Worm (Caenorhabditis elegans): ENCODE measurements around the gene exos-7.
A peak's percentile ranks its signal among the peaks of the same experiment; 100 is the strongest.

The exos-7 gene

ce11 chrV:20851847-20852386 lies 13.3 kb downstream of the exos-7 start, which contains the start of gene ndua-1 (continued):
- TF ChIP-seq unc-62 (GFP tag; optimal IDR thresholded peaks at IDR 0.05 in 1 of 2) (no peak), unc-62 (tag; optimal IDR thresholded peaks at IDR 0.05) (no peak), ceh-32 (tag; optimal IDR thresholded peaks at IDR 0.05; ENCODE audit: poor library complexity) (no peak), egl-27 (tag; optimal IDR thresholded peaks at IDR 0.05) (no peak), ztf-11 (tag; optimal IDR thresholded peaks at IDR 0.05) (no peak), dpl-1 (GFP tag; optimal IDR thresholded peaks at IDR 0.05) (peak; percentile 8), fkh-10 (GFP tag; optimal IDR thresholded peaks at IDR 0.05) (no peak), lin-38 (GFP tag; IDR thresholded peaks at IDR 0.05) (no peak), F10B5.3 (tag; optimal IDR thresholded peaks at IDR 0.05) (no peak), hlh-11 (tag; optimal IDR thresholded peaks at IDR 0.05) (no peak), lin-1 (GFP tag; IDR thresholded peaks at IDR 0.05) (no peak), ztf-7 (tag; optimal IDR thresholded peaks at IDR 0.05) (no peak), F37D6.2 (tag; optimal IDR thresholded peaks at IDR 0.05) (no peak), dve-1 (tag; optimal IDR thresholded peaks at IDR 0.05; ENCODE audit: insufficient read depth) (peak; percentile 23), pqm-1 (tag; optimal IDR thresholded peaks at IDR 0.05) (no peak), tag-97 (GFP tag; IDR thresholded peaks at IDR 0.05) (no peak), nhr-77 (tag; optimal IDR thresholded peaks at IDR 0.05) (no peak), D1046.2 (GFP tag; IDR thresholded peaks at IDR 0.05) (no peak), zag-1 (tag; optimal IDR thresholded peaks at IDR 0.05) (no peak), mdt-29 (GFP tag; IDR thresholded peaks at IDR 0.05) (no peak), ceh-82 (tag; optimal IDR thresholded peaks at IDR 0.05) (no peak), R02D3.7 (tag; optimal IDR thresholded peaks at IDR 0.05) (no peak), nhr-237 (tag; optimal IDR thresholded peaks at IDR 0.05) (no peak), nhr-41 (GFP tag; IDR thresholded peaks at IDR 0.05) (no peak), nhr-25 (tag; optimal IDR thresholded peaks at IDR 0.05; ENCODE audit: borderline replicate concordance, insufficient read depth) (no peak), arid-1 (GFP tag; conservative IDR thresholded peaks at IDR 0.05) (no peak), unc-130 (GFP tag; optimal IDR thresholded peaks at IDR 0.05) (no peak), fos-1 (tag; optimal IDR thresholded peaks at IDR 0.05) (no peak), T26A8.4 (GFP tag; IDR thresholded peaks at IDR 0.05) (no peak), Y5F2A.4 (GFP tag; optimal IDR thresholded peaks at IDR 0.05) (no peak), ceh-44 (GFP tag; IDR thresholded peaks at IDR 0.05) (no peak), F49E8.2 (tag; optimal IDR thresholded peaks at IDR 0.05; ENCODE audit: borderline replicate concordance) (no peak), ces-1 (GFP tag; optimal IDR thresholded peaks at IDR 0.05) (peak; percentile 10), ZK546.5 (tag; optimal IDR thresholded peaks at IDR 0.05) (no peak), snpc-4 (tag; optimal IDR thresholded peaks at IDR 0.05) (no peak), nhr-11 (tag; optimal IDR thresholded peaks at IDR 0.05) (no peak), aha-1 (tag) (peak; percentile 92), lin-29 (GFP tag; IDR thresholded peaks at IDR 0.05) (no peak), madf-9 (GFP tag; conservative IDR thresholded peaks at IDR 0.05) (no peak), rbr-2 (tag; optimal IDR thresholded peaks at IDR 0.05) (peak; percentile 26), hmg-1.1 (GFP tag; IDR thresholded peaks at IDR 0.05) (0 out of 2 replicates have a peak, but pooled peaks have one; percentile 40), mxl-2 (GFP tag; conservative IDR thresholded peaks at IDR 0.05) (no peak), lin-13 (GFP tag; optimal IDR thresholded peaks at IDR 0.05) (no peak), hif-1 (tag; optimal IDR thresholded peaks at IDR 0.05) (no peak), F26F4.8 (GFP tag; conservative IDR thresholded peaks at IDR 0.05) (no peak), lir-3 (tag; optimal IDR thresholded peaks at IDR 0.05) (no peak), T20F7.1 (GFP tag; optimal IDR thresholded peaks at IDR 0.05) (no peak), lsy-2 (tag; optimal IDR thresholded peaks at IDR 0.05) (no peak), daf-16 (GFP tag; optimal IDR thresholded peaks at IDR 0.05) (no peak), daf-16 (tag; optimal IDR thresholded peaks at IDR 0.05) (peak; percentile 15), egl-43 (GFP tag; IDR thresholded peaks at IDR 0.05) (no peak)

Data from whole organism, L4 larva.